Fruit fly (Drosophila melanogaster) whole organism, pupa: Measurements from ENCODE around the gene CG17168.

ENCODE experiments used
- CG15710 ChIP-seq: fragments of 200-800 bp; sonication (Bioruptor generic); optimal IDR thresholded peaks from 2 replicates; lab custom pipeline; 2018; ENCODE audit warnings: missing biosample characterization, mild to moderate bottlenecking, missing genetic modification characterization, moderate library complexity
- CG17806 ChIP-seq: fragments of 200-800 bp; sonication (Bioruptor generic); optimal IDR thresholded peaks from 2 replicates; lab custom pipeline; 2018; ENCODE audit warnings: missing biosample characterization, mild to moderate bottlenecking, missing genetic modification characterization, moderate library complexity
- CG32121 ChIP-seq: fragments of 200-800 bp; sonication (Bioruptor generic); IDR thresholded peaks from 2 replicates; pipeline ENCODE4 v1.3.6; 2022; ENCODE audit warnings: missing biosample characterization, missing genetic modification characterization
- CG34367 ChIP-seq: fragments of 200-800 bp; sonication (Bioruptor generic); optimal IDR thresholded peaks from 2 replicates; lab custom pipeline; 2018; ENCODE audit warnings: missing biosample characterization, mild to moderate bottlenecking, missing genetic modification characterization
- CG8301 ChIP-seq: fragments of 200-800 bp; sonication (Bioruptor generic); optimal IDR thresholded peaks from 2 replicates; lab custom pipeline; 2018; ENCODE audit warnings: missing biosample characterization, mild to moderate bottlenecking, missing genetic modification characterization
- EcR ChIP-seq: fragments of 200-800 bp; sonication (Bioruptor generic); optimal IDR thresholded peaks from 3 replicates; lab custom pipeline; 2019; ENCODE audit warnings: missing biosample characterization, missing genetic modification characterization, mild to moderate bottlenecking, moderate library complexity, missing genetic modification reagents
- Ets98B ChIP-seq: fragments of 200-800 bp; sonication (Bioruptor generic); IDR thresholded peaks from 2 replicates; pipeline ENCODE4 v1.3.6; 2022; ENCODE audit warnings: missing biosample characterization, missing genetic modification characterization
- Pif1A ChIP-seq: fragments of 200-800 bp; sonication (Bioruptor generic); optimal IDR thresholded peaks from 3 replicates; lab custom pipeline; 2016; ENCODE audit warnings: missing biosample characterization, missing genetic modification characterization
- Pif1B ChIP-seq: fragments of 200-800 bp; sonication (Bioruptor generic); optimal IDR thresholded peaks from 3 replicates; lab custom pipeline; 2016; ENCODE audit warnings: missing biosample characterization, missing genetic modification characterization
- Snoo ChIP-seq: fragments of 200-800 bp; sonication (Bioruptor generic); optimal IDR thresholded peaks from 3 replicates; lab custom pipeline; 2017; ENCODE audit warnings: missing biosample characterization, mild to moderate bottlenecking, missing genetic modification characterization, inconsistent platforms

dm6 chrX:23089087-23089732, 6.7 kb downstream of the CG17168 start:
- TF ChIP-seq Snoo (tag; lab: Kevin White, UChicago) (no peak), Ets98B (no peak), Pif1B (no peak), CG17806 (tag; lab: Kevin White, UChicago) (no peak), EcR (GFP tag; lab: Kevin White, UChicago) (no peak), CG34367 (tag; lab: Kevin White, UChicago) (no peak), CG15710 (tag; lab: Kevin White, UChicago) (no peak), CG32121 (GFP tag; lab: Robert Waterston, UW) (no peak), CG8301 (tag; lab: Kevin White, UChicago) (no peak), Pif1A (GFP tag; lab: Kevin White, UChicago) (no peak)
